Worm (Caenorhabditis elegans) whole organism, L2 larva: ENCODE data around the gene fbxa-209.

ENCODE experiments used
- R02D3.7 ChIP-seq: fragments of 150-350 bp; optimal IDR thresholded peaks from 2 replicates; lab custom pipeline; 2014; ENCODE audit warnings: missing biosample characterization, missing genetic modification characterization
- ZK546.5 ChIP-seq: sonication (generic microtip); optimal IDR thresholded peaks from 2 replicates; lab custom pipeline; 2017; ENCODE audit warnings: missing biosample characterization, missing genetic modification characterization
- alr-1 ChIP-seq: fragments of 150-350 bp; optimal IDR thresholded peaks from 2 replicates; lab custom pipeline; 2014; ENCODE audit warnings: missing biosample characterization, missing genetic modification characterization
- aly-2 ChIP-seq: fragments of 150-350 bp; optimal IDR thresholded peaks from 2 replicates; lab custom pipeline; 2014; ENCODE audit warnings: missing biosample characterization, missing genetic modification characterization
- ama-1 ChIP-seq: fragments of 150-350 bp; optimal IDR thresholded peaks from 2 replicates; lab custom pipeline; 2018; ENCODE audit warnings: inconsistent platforms
- blmp-1 ChIP-seq: sonication (generic microtip); optimal IDR thresholded peaks from 2 replicates; lab custom pipeline; 2017; ENCODE audit warnings: missing genetic modification characterization, mild to moderate bottlenecking, missing compliant biosample characterization, antibody characterized with exemption, moderate library complexity; ENCODE audit not compliant: insufficient read depth
- dmd-4 ChIP-seq: sonication (generic microtip); optimal IDR thresholded peaks from 2 replicates; lab custom pipeline; 2017; ENCODE audit warnings: missing biosample characterization, missing genetic modification characterization
- elt-1 ChIP-seq: fragments of 150-350 bp; optimal IDR thresholded peaks from 2 replicates; lab custom pipeline; 2014; ENCODE audit warnings: missing biosample characterization, missing genetic modification characterization
- elt-3 ChIP-seq: sonication (generic microtip); optimal IDR thresholded peaks from 2 replicates; lab custom pipeline; 2017; ENCODE audit warnings: missing biosample characterization, missing genetic modification characterization
- fos-1 ChIP-seq: fragments of 150-350 bp; optimal IDR thresholded peaks from 2 replicates; lab custom pipeline; 2014; ENCODE audit warnings: missing biosample characterization, missing genetic modification characterization
- gmeb-1 ChIP-seq: fragments of 150-350 bp; optimal IDR thresholded peaks from 2 replicates; lab custom pipeline; 2014; ENCODE audit warnings: missing biosample characterization, missing genetic modification characterization
- lin-11 ChIP-seq: fragments of 150-350 bp; sonication (generic microtip); optimal IDR thresholded peaks from 2 replicates; lab custom pipeline; 2014; ENCODE audit warnings: missing biosample characterization, missing genetic modification characterization, inconsistent platforms, mixed read lengths
- nhr-10 ChIP-seq: sonication (generic microtip); optimal IDR thresholded peaks from 2 replicates; lab custom pipeline; 2017; ENCODE audit warnings: missing biosample characterization, missing genetic modification characterization
- nhr-11 ChIP-seq: fragments of 150-350 bp; optimal IDR thresholded peaks from 2 replicates; lab custom pipeline; 2014; ENCODE audit warnings: missing biosample characterization, missing genetic modification characterization
- nhr-129 ChIP-seq: fragments of 150-350 bp; optimal IDR thresholded peaks from 2 replicates; lab custom pipeline; 2014; ENCODE audit warnings: missing biosample characterization, missing genetic modification characterization
- nhr-21 ChIP-seq: fragments of 150-350 bp; optimal IDR thresholded peaks from 2 replicates; lab custom pipeline; 2014; ENCODE audit warnings: missing biosample characterization, missing genetic modification characterization
- nhr-23 ChIP-seq: fragments of 150-350 bp; optimal IDR thresholded peaks from 2 replicates; lab custom pipeline; 2014; ENCODE audit warnings: missing biosample characterization, missing genetic modification reagents, missing genetic modification characterization
- nhr-25 ChIP-seq: fragments of 150-350 bp; sonication (generic microtip); optimal IDR thresholded peaks from 3 replicates; lab custom pipeline; 2014; ENCODE audit warnings: missing biosample characterization, missing genetic modification characterization
- nhr-77 ChIP-seq: fragments of 150-350 bp; optimal IDR thresholded peaks from 2 replicates; lab custom pipeline; 2014; ENCODE audit warnings: missing biosample characterization, missing genetic modification characterization
- peb-1 ChIP-seq: fragments of 150-350 bp; optimal IDR thresholded peaks from 2 replicates; lab custom pipeline; 2014; ENCODE audit warnings: missing biosample characterization, missing genetic modification characterization
- sma-9 ChIP-seq, 2 experiments: fragments of 150-350 bp in 1 of 2; sonication (generic microtip) in 1 of 2; optimal IDR thresholded peaks; 2 replicates each; lab custom pipeline; 2014 to 2016; ENCODE audit warnings: missing genetic modification characterization in 2 of 2, mild to moderate bottlenecking in 1 of 2, missing biosample characterization in 1 of 2, missing compliant biosample characterization in 1 of 2, missing genetic modification reagents in 1 of 2, moderate library complexity in 1 of 2
- snpc-4 ChIP-seq: fragments of 150-350 bp; optimal IDR thresholded peaks from 2 replicates; lab custom pipeline; 2014; ENCODE audit warnings: missing biosample characterization, missing genetic modification characterization
- unc-39 ChIP-seq: fragments of 150-350 bp; optimal IDR thresholded peaks from 2 replicates; lab custom pipeline; 2014; ENCODE audit warnings: missing biosample characterization, missing genetic modification characterization
- unc-55 ChIP-seq: fragments of 150-350 bp; sonication (generic microtip); optimal IDR thresholded peaks from 3 replicates; lab custom pipeline; 2014; ENCODE audit warnings: missing biosample characterization, missing genetic modification reagents, missing genetic modification characterization
- unc-62 ChIP-seq: fragments of 150-350 bp; optimal IDR thresholded peaks from 2 replicates; lab custom pipeline; 2014; ENCODE audit warnings: missing biosample characterization, missing genetic modification reagents, missing genetic modification characterization
- ztf-11 ChIP-seq: sonication (generic microtip); optimal IDR thresholded peaks from 2 replicates; lab custom pipeline; 2017; ENCODE audit warnings: missing biosample characterization, missing genetic modification characterization

Gene fbxa-209

ce11 chrV:15436133-15436532, 9.3 kb upstream of the fbxa-209 start:
- TF ChIP-seq unc-62 (GFP tag; lab: Kevin White, UChicago): no peak
- TF ChIP-seq blmp-1 (tag; lab: Kevin White, UChicago): no peak
- TF ChIP-seq fos-1 (tag; lab: Kevin White, UChicago): peak; percentile 98
- TF ChIP-seq R02D3.7: no peak
- peak; percentile 57 for TF ChIP-seq sma-9 (GFP tag; optimal IDR thresholded peaks at IDR 0.05; lab: Kevin White, UChicago)
- TF ChIP-seq sma-9 (tag; optimal IDR thresholded peaks at IDR 0.05; lab: Kevin White, UChicago): no peak
- no peak for TF ChIP-seq ZK546.5
- TF ChIP-seq, all 48 proteins: peak for 2

DNA sequence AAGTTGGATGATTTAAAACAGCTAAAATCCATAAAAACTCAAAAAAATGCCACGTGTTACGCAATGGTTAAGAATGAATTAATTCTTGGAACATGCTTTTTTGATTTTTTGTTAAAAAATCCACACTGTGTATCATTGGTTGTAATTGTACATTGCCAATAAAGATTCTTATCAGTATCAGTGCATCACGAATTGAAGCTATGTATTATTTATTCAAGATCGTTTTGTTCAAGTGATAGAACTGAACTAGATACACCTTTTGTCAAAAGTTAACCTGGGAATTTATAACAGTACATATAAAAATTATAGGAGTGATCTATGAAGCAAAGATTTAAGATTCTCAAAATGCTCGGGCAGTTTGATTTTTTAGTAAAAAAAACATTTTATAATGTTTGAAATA, 7.8 kb upstream of the fbxa-209 start:
- TF ChIP-seq nhr-129 (tag; lab: Kevin White, UChicago) (no peak), fos-1 (tag; lab: Kevin White, UChicago) (peak; percentile 68), aly-2 (tag; lab: Kevin White, UChicago) (no peak), ztf-11 (tag; lab: Kevin White, UChicago) (no peak), nhr-77 (tag; lab: Kevin White, UChicago) (no peak), snpc-4 (tag; lab: Kevin White, UChicago) (no peak)

ce11 chrV:15432457-15432856, 5.6 kb upstream of the fbxa-209 start, which contains the start of gene T26H5.8:
Gene T26H5.8 (minus strand): TSS chrV:15432726.
- TF ChIP-seq fos-1 (tag; lab: Kevin White, UChicago) (peak; percentile 74), R02D3.7 (no peak), gmeb-1 (tag; lab: Kevin White, UChicago) (peak; percentile 43)

DNA sequence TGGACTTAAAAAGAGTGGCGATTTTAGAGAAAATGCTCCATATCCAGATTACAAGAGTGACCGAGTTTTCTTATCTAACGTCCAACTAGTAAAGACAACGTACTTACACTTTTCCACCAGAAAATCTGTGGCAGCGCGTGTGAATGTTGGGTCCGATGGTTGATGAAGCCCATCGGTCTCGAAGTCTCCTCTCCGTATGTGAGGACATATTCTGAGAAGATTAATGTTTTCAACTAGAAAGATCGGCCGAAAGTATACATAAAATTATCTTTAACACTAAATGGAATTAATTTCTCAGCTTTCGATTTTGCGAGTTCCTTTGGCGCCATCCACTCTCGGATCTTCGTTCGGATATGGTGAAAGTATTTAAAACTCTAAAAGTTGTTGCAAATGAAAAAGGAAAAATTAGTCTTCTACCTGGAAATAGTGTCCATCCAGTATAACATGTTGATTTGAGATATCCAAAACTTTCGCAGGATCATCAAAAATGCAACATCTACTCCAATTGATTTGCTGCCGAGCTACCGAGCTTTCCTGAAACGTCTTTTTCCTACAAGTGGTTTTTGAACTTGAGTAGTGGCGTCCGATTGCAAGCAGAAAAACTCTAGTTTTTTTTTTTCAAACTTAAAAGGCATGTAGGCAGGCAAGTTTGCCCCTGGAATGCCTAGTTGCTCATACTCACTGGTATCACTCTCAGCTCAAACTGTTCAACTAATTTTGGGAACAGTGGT, 4.6 kb upstream of the fbxa-209 start:
- TF ChIP-seq unc-39 (tag; lab: Kevin White, UChicago) (peak; percentile 70), peb-1 (tag; lab: Kevin White, UChicago) (no peak), dmd-4 (no peak), ama-1 (no peak), elt-1 (tag; lab: Kevin White, UChicago) (no peak), nhr-21 (no peak)

DNA sequence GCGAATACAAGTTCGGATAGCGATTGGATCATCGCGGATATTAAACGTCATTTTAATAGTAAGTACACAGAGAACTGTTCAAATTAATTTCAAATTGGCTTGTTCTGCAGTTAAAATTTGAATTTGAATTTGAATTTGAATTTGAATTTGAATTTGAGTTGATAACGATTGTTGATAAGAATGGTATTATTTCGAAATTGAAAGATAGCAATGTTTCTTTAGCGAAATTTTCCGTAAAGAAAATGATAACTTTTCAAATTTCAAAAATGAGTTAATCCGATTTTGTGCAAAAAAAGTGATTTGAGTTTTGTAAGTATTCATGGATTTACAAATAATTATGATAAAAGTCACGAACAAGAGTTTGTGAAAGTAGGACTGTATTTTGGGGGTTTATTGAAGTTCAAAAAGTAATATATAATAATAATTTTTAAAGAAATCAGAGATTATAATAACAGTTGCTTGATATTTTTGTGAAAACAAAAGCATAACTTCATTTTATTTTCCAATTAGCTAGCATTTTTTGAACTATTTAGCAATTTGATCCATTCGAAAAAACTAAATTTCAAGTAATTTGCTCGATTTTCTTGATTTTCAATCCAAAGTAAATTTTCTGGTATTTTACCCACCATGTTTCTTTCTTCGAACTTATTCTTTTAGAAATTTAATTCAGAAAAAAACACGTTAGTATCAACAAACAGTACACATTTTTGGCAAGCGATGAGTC, 1.3 kb downstream of the fbxa-209 start, which contains the start of gene Y36E3A.2:
TSS of gene Y36E3A.2 (plus strand) at position 674 of the 724 bp plus-strand sequence.
- TF ChIP-seq nhr-129 (tag; lab: Kevin White, UChicago) (no peak), nhr-23 (tag; lab: Kevin White, UChicago) (no peak), fos-1 (tag; lab: Kevin White, UChicago) (peak; percentile 48)

- no peak for TF ChIP-seq sma-9 (GFP tag; optimal IDR thresholded peaks at IDR 0.05; lab: Kevin White, UChicago)
- no peak for TF ChIP-seq sma-9 (tag; optimal IDR thresholded peaks at IDR 0.05; lab: Kevin White, UChicago)
- TF ChIP-seq unc-39 (tag; lab: Kevin White, UChicago): no peak
- no peak for TF ChIP-seq nhr-129 (tag; lab: Kevin White, UChicago)
- TF ChIP-seq nhr-10 (tag; lab: Kevin White, UChicago): no peak
- no peak for TF ChIP-seq aly-2 (tag; lab: Kevin White, UChicago)
- TF ChIP-seq elt-3 (tag; lab: Kevin White, UChicago): no peak
- no peak for TF ChIP-seq unc-55 (GFP tag; lab: Kevin White, UChicago)
- no peak for TF ChIP-seq nhr-11 (tag; lab: Kevin White, UChicago)
- no peak for TF ChIP-seq alr-1
- TF ChIP-seq dmd-4: no peak
- TF ChIP-seq blmp-1 (tag; lab: Kevin White, UChicago): no peak
- TF ChIP-seq lin-11 (tag; lab: Kevin White, UChicago): no peak
- TF ChIP-seq nhr-23 (tag; lab: Kevin White, UChicago): no peak
- no peak for TF ChIP-seq nhr-25 (tag; lab: Kevin White, UChicago)
- TF ChIP-seq, all 48 proteins: peak for 0
These were observed 3.2 kb downstream of the fbxa-209 start, which contains the start of gene fbxa-104 for ce11 chrV:15423601-15424000. Gene fbxa-104 (minus strand): TSS chrV:15423683.
